Worm (Caenorhabditis elegans): ENCODE results near the gene smvt-1.

The smvt-1 gene

DNA sequence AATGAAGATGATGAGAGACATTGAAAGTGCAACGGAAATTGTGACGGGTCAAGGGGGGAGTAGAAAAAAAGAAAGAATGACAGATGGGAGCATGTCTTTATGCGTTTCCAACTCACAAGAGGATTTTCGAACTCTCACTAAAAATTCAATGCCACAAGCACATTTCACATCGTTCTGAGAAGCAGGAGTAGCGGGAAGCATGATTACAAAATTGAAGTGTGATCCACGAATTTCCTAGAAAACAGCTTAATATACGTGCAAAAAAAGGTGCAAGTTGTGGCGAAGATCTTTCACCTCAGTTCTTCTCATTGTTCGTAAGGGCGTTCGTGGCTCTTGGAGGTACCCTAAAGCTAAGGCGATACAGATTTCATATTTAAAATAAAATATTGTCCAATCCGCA, 42.0 kb downstream of the smvt-1 start (continued):
- TF ChIP-seq blmp-1 (tag; optimal IDR thresholded peaks at IDR 0.05), result no peak
- TF ChIP-seq F16B12.6 (tag; optimal IDR thresholded peaks at IDR 0.05), result no peak
- TF ChIP-seq sup-37 (GFP tag; optimal IDR thresholded peaks at IDR 0.05), result no peak

DNA sequence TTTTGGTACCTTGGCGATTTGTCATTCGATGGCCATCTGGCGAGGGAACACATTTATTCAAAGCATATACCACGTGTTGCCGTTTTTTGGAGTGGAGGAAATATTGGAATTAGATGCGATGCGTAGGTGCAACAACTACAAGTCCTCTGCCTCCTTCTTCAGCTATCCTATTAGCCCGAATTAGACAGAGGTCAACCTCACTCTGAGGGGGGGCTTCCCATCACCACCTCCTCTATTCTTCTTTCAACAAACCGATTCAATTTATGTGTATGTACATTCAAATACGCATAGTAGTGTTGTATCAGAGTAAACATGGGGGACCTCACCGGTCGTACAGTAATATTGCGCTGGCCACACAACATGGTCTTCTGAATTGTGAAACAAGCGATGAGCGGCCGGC, 51.0 kb downstream of the smvt-1 start:
- no peak for TF ChIP-seq pax-3 (tag; optimal IDR thresholded peaks at IDR 0.05)
- TF ChIP-seq lin-14 (GFP tag; optimal IDR thresholded peaks at IDR 0.05), result peak; percentile 4
- no peak for TF ChIP-seq tlp-1 (tag; optimal IDR thresholded peaks at IDR 0.05)
- no peak for TF ChIP-seq ets-5 (GFP tag; IDR thresholded peaks at IDR 0.05)
- TF ChIP-seq nhr-19 (GFP tag; conservative IDR thresholded peaks at IDR 0.05), result no peak
- no peak for TF ChIP-seq efl-3 (GFP tag; optimal IDR thresholded peaks at IDR 0.05)
- TF ChIP-seq jun-1 (tag; optimal IDR thresholded peaks at IDR 0.05), result no peak
- peak; percentile 25 for TF ChIP-seq ceh-8 (GFP tag; optimal IDR thresholded peaks at IDR 0.05)

DNA sequence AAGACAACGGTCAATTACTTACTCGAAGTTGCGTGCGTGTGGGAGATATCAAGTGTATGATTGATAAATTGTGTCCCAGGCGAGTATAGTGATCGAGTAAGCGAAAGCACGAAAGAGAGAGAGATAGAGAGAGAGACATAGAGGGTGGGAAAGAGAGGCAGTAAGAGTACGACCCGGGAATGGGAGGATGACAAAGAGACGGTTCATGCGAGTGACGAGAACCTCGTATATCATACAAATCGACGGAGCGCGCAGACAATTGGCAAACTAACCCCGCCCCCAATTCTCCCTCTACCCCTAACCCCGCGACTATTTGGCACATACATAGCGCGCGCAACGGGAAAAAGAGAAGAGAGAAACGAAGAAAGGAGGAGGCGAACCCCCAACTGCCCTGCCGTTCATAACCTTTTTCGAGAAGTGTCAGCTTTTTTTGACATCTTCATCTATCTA, 52.9 kb downstream of the smvt-1 start, which contains the start of gene rabr-1:
Gene rabr-1 (plus strand): TSS at position 316 of the 450 bp plus-strand sequence.
- TF ChIP-seq mab-9 (GFP tag; IDR thresholded peaks at IDR 0.05) (no peak), xbp-1 (tag; optimal IDR thresholded peaks at IDR 0.05) (no peak), nhr-28 (tag; optimal IDR thresholded peaks at IDR 0.05) (no peak), lin-14 (GFP tag; optimal IDR thresholded peaks at IDR 0.05) (peak; percentile 91), tlp-1 (tag; optimal IDR thresholded peaks at IDR 0.05) (no peak), ztf-11 (tag; optimal IDR thresholded peaks at IDR 0.05) (no peak), fkh-4 (tag; optimal IDR thresholded peaks at IDR 0.05; ENCODE audit: borderline replicate concordance) (no peak), pag-3 (tag; optimal IDR thresholded peaks at IDR 0.05; ENCODE audit: borderline replicate concordance, insufficient read depth) (no peak), ztf-4 (tag; optimal IDR thresholded peaks at IDR 0.05) (no peak), C04F5.9 (tag; optimal IDR thresholded peaks at IDR 0.05) (no peak), egl-13 (tag; optimal IDR thresholded peaks at IDR 0.05) (no peak), nhr-12 (tag; optimal IDR thresholded peaks at IDR 0.05) (no peak), fkh-10 (GFP tag; optimal IDR thresholded peaks at IDR 0.05) (no peak), jun-1 (tag; optimal IDR thresholded peaks at IDR 0.05) (no peak), hlh-4 (tag; optimal IDR thresholded peaks at IDR 0.05) (no peak), nhr-20 (tag; optimal IDR thresholded peaks at IDR 0.05) (peak; percentile 73), lin-35 (GFP tag; optimal IDR thresholded peaks at IDR 0.05) (peak; percentile 45 to 46), mep-1 (tag; optimal IDR thresholded peaks at IDR 0.05) (peak; percentile 41), snpc-4 (tag; optimal IDR thresholded peaks at IDR 0.05) (no peak), elt-3 (tag; optimal IDR thresholded peaks at IDR 0.05) (peak in 4 of 6 experiments; percentile 47 to 85 (median 62)), ceh-8 (GFP tag; optimal IDR thresholded peaks at IDR 0.05) (no peak), nhr-90 (tag; optimal IDR thresholded peaks at IDR 0.05; ENCODE audit: poor library complexity) (peak; percentile 46), F16B12.6 (tag; optimal IDR thresholded peaks at IDR 0.05) (no peak), tbx-2 (tag; optimal IDR thresholded peaks at IDR 0.05) (peak; percentile 61), C34B4.2 (tag; optimal IDR thresholded peaks at IDR 0.05) (no peak), mef-2 (tag; optimal IDR thresholded peaks at IDR 0.05) (no peak), unc-98 (GFP tag; IDR thresholded peaks at IDR 0.05) (no peak), fos-1 (tag; optimal IDR thresholded peaks at IDR 0.05) (no peak), nhr-84 (tag; optimal IDR thresholded peaks at IDR 0.05) (no peak), dpl-1 (GFP tag; optimal IDR thresholded peaks at IDR 0.05) (peak in 1 of 3 experiments; percentile 1), lsy-2 (tag; optimal IDR thresholded peaks at IDR 0.05) (peak in 1 of 2 experiments; percentile 58), isw-1 (GFP tag; IDR thresholded peaks at IDR 0.05) (no peak), lir-3 (tag; optimal IDR thresholded peaks at IDR 0.05; ENCODE audit: poor library complexity) (peak; percentile 17), alr-1 (tag; optimal IDR thresholded peaks at IDR 0.05; ENCODE audit: borderline replicate concordance) (no peak), irx-1 (tag; optimal IDR thresholded peaks at IDR 0.05) (peak; percentile 54), sptf-1 (tag; optimal IDR thresholded peaks at IDR 0.05) (no peak), ceh-63 (GFP tag; optimal IDR thresholded peaks at IDR 0.05) (no peak), Y116A8C.19 (tag; optimal IDR thresholded peaks at IDR 0.05; ENCODE audit: borderline replicate concordance) (no peak), rnt-1 (tag; optimal IDR thresholded peaks at IDR 0.05) (peak; percentile 32), dsc-1 (tag; optimal IDR thresholded peaks at IDR 0.05) (no peak), skn-1 (tag; optimal IDR thresholded peaks at IDR 0.05) (peak; percentile 97), pax-3 (tag; optimal IDR thresholded peaks at IDR 0.05) (no peak), swsn-7 (tag; optimal IDR thresholded peaks at IDR 0.05) (peak; percentile 18)

Data from whole organism, L1 larva.